Fruit fly (Drosophila melanogaster) whole organism, prepupa: ENCODE measurements around the gene CG2246.

Experiments
- CG10669 ChIP-seq: fragments of 200-800 bp; sonication (Bioruptor generic); optimal IDR thresholded peaks from 3 replicates; lab custom pipeline; 2018; ENCODE audit warnings: missing biosample characterization, mild to moderate bottlenecking, missing genetic modification characterization, moderate library complexity
- CG11902 ChIP-seq: fragments of 200-800 bp; sonication (Bioruptor generic); optimal IDR thresholded peaks from 3 replicates; lab custom pipeline; 2016; ENCODE audit warnings: missing biosample characterization, missing genetic modification characterization
- CG31627 ChIP-seq: fragments of 200-800 bp; sonication (Bioruptor generic); optimal IDR thresholded peaks from 3 replicates; lab custom pipeline; 2016; ENCODE audit warnings: missing biosample characterization, missing genetic modification characterization
- CG6163 ChIP-seq: fragments of 200-800 bp; sonication (Bioruptor generic); IDR thresholded peaks from 3 replicates; pipeline ENCODE4 v1.3.6; 2022; ENCODE audit warnings: missing biosample characterization, missing genetic modification characterization
- CG8119 ChIP-seq: fragments of 200-800 bp; sonication (Bioruptor generic); IDR thresholded peaks from 3 replicates; pipeline ENCODE4 v1.3.6; 2022; ENCODE audit warnings: missing biosample characterization, missing genetic modification characterization
- Eip75B ChIP-seq: fragments of 200-800 bp; sonication (Bioruptor generic); optimal IDR thresholded peaks from 3 replicates; lab custom pipeline; 2016; ENCODE audit warnings: missing biosample characterization, missing genetic modification characterization
- Ets21C ChIP-seq: fragments of 200-800 bp; sonication (Bioruptor generic); optimal IDR thresholded peaks from 3 replicates; lab custom pipeline; 2016; ENCODE audit warnings: missing biosample characterization, missing genetic modification characterization
- Gug ChIP-seq: fragments of 200-800 bp; sonication (Bioruptor generic); IDR thresholded peaks from 2 replicates; pipeline ENCODE4 v1.3.6; 2022; ENCODE audit warnings: missing biosample characterization, missing genetic modification characterization
- OdsH ChIP-seq: fragments of 200-800 bp; sonication (Bioruptor generic); optimal IDR thresholded peaks from 3 replicates; lab custom pipeline; 2016; ENCODE audit warnings: missing biosample characterization, missing genetic modification characterization
- Sox15 ChIP-seq: fragments of 200-800 bp; sonication (Bioruptor generic); optimal IDR thresholded peaks from 3 replicates; lab custom pipeline; 2016; ENCODE audit warnings: missing biosample characterization, missing genetic modification characterization
- lz ChIP-seq: fragments of 200-800 bp; sonication (Bioruptor generic); optimal IDR thresholded peaks from 3 replicates; lab custom pipeline; 2016; ENCODE audit warnings: missing biosample characterization, missing genetic modification characterization
- spab ChIP-seq: fragments of 200-800 bp; sonication (Bioruptor generic); optimal IDR thresholded peaks from 2 replicates; lab custom pipeline; 2017; ENCODE audit warnings: missing biosample characterization, mild to moderate bottlenecking, missing genetic modification characterization, missing genetic modification reagents
- topi ChIP-seq: fragments of 200-800 bp; sonication (Bioruptor generic); optimal IDR thresholded peaks from 3 replicates; lab custom pipeline; 2016; ENCODE audit warnings: missing biosample characterization, missing genetic modification characterization

- TF ChIP-seq topi (GFP tag; lab: Kevin White, UChicago) (no peak), CG31627 (GFP tag; lab: Kevin White, UChicago) (no peak), CG6163 (GFP tag; lab: Robert Waterston, UW) (no peak), lz (no peak), CG8119 (GFP tag; lab: Robert Waterston, UW) (no peak), CG11902 (GFP tag; lab: Kevin White, UChicago) (no peak), spab (GFP tag; lab: Kevin White, UChicago) (no peak), OdsH (GFP tag; lab: Kevin White, UChicago) (no peak), Eip75B (GFP tag; lab: Kevin White, UChicago) (no peak), Ets21C (GFP tag; lab: Kevin White, UChicago) (no peak), Gug (no peak), CG10669 (no peak), Sox15 (GFP tag; lab: Kevin White, UChicago) (no peak)
Observed at dm6 chr3R:30643240-30643639, 42.0 kb upstream of the CG2246 start.
